Worm (Caenorhabditis elegans) whole organism, L4 larva: Measurements from ENCODE around the gene ril-2.

Source experiments
- R02D3.7 ChIP-seq: fragments of 150-350 bp; sonication (generic microtip); optimal IDR thresholded peaks from 3 replicates; lab custom pipeline; 2014; ENCODE audit warnings: missing biosample characterization, missing genetic modification characterization
- attf-4 ChIP-seq: sonication (generic microtip); optimal IDR thresholded peaks from 3 replicates; lab custom pipeline; 2017; ENCODE audit warnings: missing biosample characterization, missing genetic modification characterization
- dmd-6 ChIP-seq: fragments of 200-800 bp; sonication (Bioruptor generic); IDR thresholded peaks from 2 replicates; pipeline ENCODE4 v1.3.6; 2022; ENCODE audit warnings: missing genetic modification reagents, missing genetic modification characterization, missing compliant biosample characterization
- dve-1 ChIP-seq: sonication (generic microtip); optimal IDR thresholded peaks from 2 replicates; lab custom pipeline; 2017; ENCODE audit warnings: antibody characterized with exemption, mild to moderate bottlenecking, missing genetic modification characterization, missing compliant biosample characterization; ENCODE audit not compliant: insufficient read depth
- egl-27 ChIP-seq: sonication (generic microtip); optimal IDR thresholded peaks from 3 replicates; lab custom pipeline; 2017; ENCODE audit warnings: missing biosample characterization, missing genetic modification reagents, missing genetic modification characterization
- fos-1 ChIP-seq: fragments of 150-350 bp; optimal IDR thresholded peaks from 2 replicates; lab custom pipeline; 2014; ENCODE audit warnings: missing biosample characterization, missing genetic modification characterization
- mep-1 ChIP-seq: fragments of 150-350 bp; sonication (generic microtip); optimal IDR thresholded peaks from 3 replicates; lab custom pipeline; 2014; ENCODE audit warnings: missing biosample characterization, missing genetic modification characterization
- mes-2 ChIP-seq: sonication (generic microtip); optimal IDR thresholded peaks from 2 replicates; lab custom pipeline; 2016; ENCODE audit warnings: missing genotype, mild to moderate bottlenecking, missing genetic modification characterization, missing compliant biosample characterization; ENCODE audit not compliant: poor library complexity, severe bottlenecking
- nhr-28 ChIP-seq: fragments of 150-350 bp; optimal IDR thresholded peaks from 2 replicates; lab custom pipeline; 2014; ENCODE audit warnings: missing biosample characterization, missing genetic modification characterization
- nhr-76 ChIP-seq: fragments of 150-350 bp; optimal IDR thresholded peaks from 2 replicates; lab custom pipeline; 2014; ENCODE audit warnings: missing biosample characterization, missing genetic modification characterization
- nhr-77 ChIP-seq: fragments of 150-350 bp; optimal IDR thresholded peaks from 2 replicates; lab custom pipeline; 2014; ENCODE audit warnings: missing biosample characterization, missing genetic modification characterization
- pqm-1 ChIP-seq: sonication (generic microtip); optimal IDR thresholded peaks from 2 replicates; lab custom pipeline; 2017; ENCODE audit warnings: missing biosample characterization, missing genetic modification characterization
- snpc-4 ChIP-seq: fragments of 150-350 bp; optimal IDR thresholded peaks from 2 replicates; lab custom pipeline; 2014; ENCODE audit warnings: missing biosample characterization, missing genetic modification characterization

DNA sequence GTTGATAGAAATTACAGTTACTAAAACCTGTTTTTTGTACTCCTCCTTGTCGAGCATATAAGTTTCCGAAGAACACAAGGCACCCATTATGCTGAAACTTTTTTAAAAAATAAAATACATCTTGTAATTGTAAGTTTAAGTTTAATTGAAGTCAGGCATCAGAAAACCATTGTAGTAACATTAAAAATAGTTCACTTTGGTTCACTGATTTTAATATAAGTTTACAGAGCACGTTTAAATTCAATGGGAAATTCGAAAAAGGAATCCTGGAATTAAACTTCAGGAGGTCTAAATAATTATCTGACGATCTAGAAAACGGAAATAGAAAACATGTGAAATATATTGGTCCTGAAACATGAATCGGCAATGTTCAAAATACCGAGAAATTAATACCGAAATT is 41.4 kb upstream of the ril-2 start, which contains the start of gene gpa-8:
- TF ChIP-seq dve-1 (tag; lab: Kevin White, UChicago) (no peak), mep-1 (tag; lab: Kevin White, UChicago) (no peak), nhr-77 (tag; lab: Kevin White, UChicago) (no peak), nhr-76 (tag; lab: Kevin White, UChicago) (no peak), snpc-4 (tag; lab: Kevin White, UChicago) (no peak), attf-4 (tag; lab: Kevin White, UChicago) (no peak), egl-27 (no peak), mes-2 (tag; lab: Kevin White, UChicago) (no peak), R02D3.7 (tag; lab: Kevin White, UChicago) (no peak), dmd-6 (GFP tag; lab: Robert Waterston, UW) (no peak), fos-1 (tag; lab: Kevin White, UChicago) (no peak), pqm-1 (no peak), nhr-28 (no peak)
